Fruit fly (Drosophila melanogaster) Kc167 (cell line): ENCODE data around the gene Ugt307A1.

Experiments used
- Myc ChIP-seq: fragments of >200 bp; optimal IDR thresholded peaks from 2 replicates; lab custom pipeline; 2017; ENCODE audit warnings: missing external identifiers
- Sin3A ChIP-seq: fragments of >200 bp; optimal IDR thresholded peaks from 2 replicates; lab custom pipeline; 2018; ENCODE audit warnings: missing external identifiers
- h ChIP-seq: fragments of >200 bp; optimal IDR thresholded peaks from 3 replicates; lab custom pipeline; 2018; ENCODE audit warnings: missing external identifiers
- insv ChIP-seq: fragments of >200 bp; optimal IDR thresholded peaks from 3 replicates; lab custom pipeline; 2018; ENCODE audit warnings: missing external identifiers
- psq ChIP-seq: fragments of >200 bp; optimal IDR thresholded peaks from 2 replicates; lab custom pipeline; 2017; ENCODE audit warnings: missing external identifiers
- ttk ChIP-seq: sonication (Bioruptor generic); optimal IDR thresholded peaks from 2 replicates; lab custom pipeline; 2017; ENCODE audit warnings: missing external identifiers

Ugt307A1 gene

DNA sequence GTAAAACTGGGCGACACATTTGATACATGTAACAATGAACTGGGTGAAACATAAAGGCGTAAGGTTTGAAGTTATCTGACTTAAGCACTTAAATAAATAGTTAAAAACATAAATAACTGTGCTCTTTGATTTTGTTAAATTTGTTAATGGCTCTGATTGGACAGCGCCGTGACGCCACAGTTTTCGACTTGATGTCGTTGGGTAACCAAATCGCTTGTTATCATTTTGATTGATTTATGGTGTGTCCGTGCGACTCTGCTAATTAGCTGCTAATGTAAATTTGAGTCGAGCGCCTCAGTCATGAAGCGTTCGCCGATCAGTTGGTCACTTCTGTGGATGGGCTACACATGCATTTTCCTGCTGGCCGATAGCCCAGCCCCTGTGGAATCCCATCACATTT, at the start of gene Ugt307A1:
Gene Ugt307A1, plus strand, starts transcription at position 301 of the 400 bp plus-strand sequence.
- TF ChIP-seq ttk (no peak), psq (lab: Kevin White, UChicago) (no peak), Myc (no peak), h (no peak), insv (lab: Kevin White, UChicago) (no peak), Sin3A (lab: Kevin White, UChicago) (no peak)

- TF ChIP-seq ttk: no peak
- TF ChIP-seq psq (lab: Kevin White, UChicago): no peak
- TF ChIP-seq h: no peak
- no peak for TF ChIP-seq insv (lab: Kevin White, UChicago)
- TF ChIP-seq Myc: no peak
- no peak for TF ChIP-seq Sin3A (lab: Kevin White, UChicago)
Measured at dm6 chr2L:7021382-7021781, 46.4 kb upstream of the Ugt307A1 start, which contains the start of gene Pcp. Gene Pcp, plus strand, starts transcription at chr2L:7021682.

DNA sequence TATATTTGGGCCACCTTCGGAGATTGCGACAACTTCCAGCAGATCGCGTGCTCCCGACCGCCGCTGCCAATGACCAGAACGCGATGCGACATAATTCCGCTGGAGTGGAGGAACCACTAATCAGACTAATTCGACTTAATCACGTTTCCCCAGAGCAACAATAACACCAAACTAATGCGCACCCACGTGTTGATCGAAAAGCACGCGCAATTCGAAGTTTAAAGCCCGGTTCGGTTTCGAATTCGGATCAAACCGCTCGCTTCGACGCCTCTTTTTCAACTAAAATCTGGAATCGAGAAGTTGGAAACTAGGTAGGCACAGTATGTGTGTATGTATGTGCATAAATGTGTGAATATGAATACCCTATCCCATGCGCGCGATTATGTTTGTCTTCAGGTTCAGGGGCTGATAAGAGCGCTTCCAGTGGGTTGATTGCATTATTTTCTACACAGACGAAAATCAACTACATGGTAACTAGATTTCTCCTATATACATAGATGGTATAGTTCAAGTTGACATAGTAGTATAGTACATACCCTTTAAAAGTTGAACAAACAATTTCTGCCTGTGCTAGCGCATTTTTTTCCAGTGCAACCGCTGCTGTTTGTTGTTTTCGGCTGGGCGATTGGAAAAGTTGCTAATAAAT, 44.0 kb upstream of the Ugt307A1 start, which contains the start of gene Gart:
Gene Gart, minus strand, starts transcription at position 285 of the 646 bp plus-strand sequence.
- TF ChIP-seq insv (lab: Kevin White, UChicago) (no peak), Sin3A (lab: Kevin White, UChicago) (no peak), ttk (no peak), h (no peak), psq (lab: Kevin White, UChicago) (no peak), Myc (no peak)

- TF ChIP-seq insv (lab: Kevin White, UChicago) (no peak), ttk (no peak), h (no peak), Myc (no peak)
Measured at dm6 chr2L:7025247-7025646, 42.5 kb upstream of the Ugt307A1 start.

DNA sequence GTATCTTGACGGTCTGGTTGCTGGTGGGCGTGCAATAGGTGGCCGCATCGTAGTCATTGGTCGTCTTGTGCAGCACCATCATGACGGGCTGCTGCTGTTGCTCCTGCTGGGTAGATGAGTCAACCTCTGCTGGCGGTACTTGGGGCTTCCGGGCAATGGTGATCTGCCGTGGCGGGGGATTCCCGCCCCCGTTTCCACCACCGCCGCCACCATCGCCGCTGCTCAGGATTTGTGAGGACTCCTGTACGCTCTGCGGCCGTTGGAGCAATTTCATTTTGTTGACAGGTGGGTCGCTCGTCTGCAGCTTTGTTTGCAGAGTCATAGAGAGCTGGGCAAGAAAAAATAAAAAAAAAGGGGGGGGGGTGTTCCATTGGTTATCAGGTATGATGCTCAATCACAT, 41.5 kb upstream of the Ugt307A1 start:
- no peak for TF ChIP-seq insv (lab: Kevin White, UChicago)
- TF ChIP-seq Myc: no peak
- TF ChIP-seq h: no peak
- TF ChIP-seq ttk: no peak
- TF ChIP-seq Sin3A (lab: Kevin White, UChicago): no peak
- TF ChIP-seq psq (lab: Kevin White, UChicago): no peak

- TF ChIP-seq Myc: no peak
Measured at dm6 chr2L:7026988-7027908, 40.5 kb upstream of the Ugt307A1 start, which contains the start of the genes CG31908 and MME1. Gene CG31908, minus strand, starts transcription at chr2L:7027389. Gene MME1, plus strand, starts transcription at chr2L:7027526.

DNA sequence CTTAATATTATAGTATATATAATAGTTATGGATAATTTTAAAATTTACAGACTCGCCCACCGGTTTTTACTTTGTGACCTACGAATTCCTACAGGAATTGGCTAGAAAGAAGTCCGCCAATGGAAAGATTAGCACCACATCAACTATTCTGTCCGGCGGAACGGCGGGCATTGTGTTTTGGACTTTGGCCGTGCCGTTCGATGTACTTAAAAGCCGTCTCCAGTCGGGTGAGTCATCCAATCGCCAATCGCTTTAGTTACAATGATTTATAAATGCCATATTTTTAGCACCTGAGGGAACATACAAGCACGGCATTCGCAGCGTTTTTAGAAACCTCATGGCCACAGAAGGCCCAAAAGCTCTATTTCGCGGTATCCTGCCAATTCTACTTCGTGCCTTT, 39.3 kb upstream of the Ugt307A1 start:
- no peak for TF ChIP-seq insv (lab: Kevin White, UChicago)
- no peak for TF ChIP-seq h
- no peak for TF ChIP-seq Sin3A (lab: Kevin White, UChicago)
- TF ChIP-seq psq (lab: Kevin White, UChicago): no peak
- TF ChIP-seq Myc: no peak
- TF ChIP-seq ttk: no peak

- TF ChIP-seq insv (lab: Kevin White, UChicago) (peak; percentile 92), psq (lab: Kevin White, UChicago) (no peak), ttk (no peak)
Measured at dm6 chr2L:7028990-7029389, 38.8 kb upstream of the Ugt307A1 start.

- TF ChIP-seq Myc: no peak
Measured at dm6 chr2L:7032517-7032951, 35.2 kb upstream of the Ugt307A1 start, which contains the start of the genes Rab30 and Caper. Gene Rab30, minus strand, starts transcription at chr2L:7032606. Gene Caper, plus strand, starts transcription at chr2L:7032721.

- TF ChIP-seq insv (lab: Kevin White, UChicago) (no peak), psq (lab: Kevin White, UChicago) (no peak), ttk (no peak), h (no peak), Sin3A (lab: Kevin White, UChicago) (no peak), Myc (no peak)
Measured at dm6 chr2L:7033100-7033675, 34.6 kb upstream of the Ugt307A1 start.

DNA sequence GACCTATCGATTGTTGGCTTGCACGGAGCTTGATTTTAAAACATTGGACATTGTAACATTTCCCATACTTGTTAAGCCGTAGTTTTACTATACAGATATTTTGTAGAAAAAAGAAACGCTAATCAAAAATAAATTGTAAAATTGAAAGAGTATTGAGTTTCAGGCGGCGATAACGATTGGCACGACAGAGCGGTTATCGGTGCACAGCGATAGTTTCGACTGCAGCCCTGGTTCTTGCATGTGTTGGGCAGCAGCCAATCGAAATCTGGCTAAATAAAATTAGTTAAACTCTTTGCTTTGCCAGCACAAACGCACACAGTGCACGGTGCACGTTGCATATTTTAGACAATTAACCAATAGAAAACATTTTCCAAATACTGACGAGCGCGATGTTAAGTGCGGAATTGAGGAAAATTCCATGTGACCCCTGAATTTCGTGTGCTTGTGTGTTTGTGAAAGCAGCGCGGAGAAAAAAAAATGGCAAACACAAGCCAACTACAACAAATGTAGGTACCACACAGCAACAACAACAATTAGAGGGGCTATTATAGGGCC, 29.9 kb upstream of the Ugt307A1 start, which contains the start of gene milt:
Gene milt, plus strand, starts transcription at position 51 of the 555 bp plus-strand sequence.
- TF ChIP-seq psq (lab: Kevin White, UChicago): no peak
- TF ChIP-seq Sin3A (lab: Kevin White, UChicago): no peak
- TF ChIP-seq h: no peak
- TF ChIP-seq ttk: no peak
- no peak for TF ChIP-seq insv (lab: Kevin White, UChicago)
- TF ChIP-seq Myc: no peak
